Worm (Caenorhabditis elegans): Measurements from ENCODE around the gene F53G2.3.

DNA sequence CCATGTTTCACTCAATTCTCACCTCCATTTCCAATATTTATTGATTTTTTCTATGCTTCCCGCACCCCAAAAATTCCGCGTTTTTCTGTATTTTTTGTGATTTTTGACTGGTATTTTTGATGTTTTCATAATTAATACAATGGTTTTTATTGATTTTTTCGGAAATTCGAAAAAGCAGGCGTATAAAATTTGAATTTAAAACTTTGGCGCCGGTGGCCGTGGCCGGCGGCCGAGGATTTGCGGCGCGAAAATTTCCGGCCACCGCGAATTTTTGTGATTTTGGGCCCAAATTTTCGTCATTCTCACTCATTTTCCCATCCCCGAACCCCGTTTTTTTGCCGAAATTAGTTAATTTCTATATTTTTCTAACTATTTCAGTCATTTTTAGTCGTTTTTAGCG lies 29.2 kb upstream of the F53G2.3 start:
- no peak for TF ChIP-seq mdl-1 (tag; optimal IDR thresholded peaks at IDR 0.05)
- no peak for TF ChIP-seq unc-62 (GFP tag; optimal IDR thresholded peaks at IDR 0.05)
- no peak for TF ChIP-seq skn-1 (tag; optimal IDR thresholded peaks at IDR 0.05)
- TF ChIP-seq crh-2 (tag; optimal IDR thresholded peaks at IDR 0.05), result peak; percentile 34

All from whole organism, L2 larva.